Worm (Caenorhabditis elegans) whole organism, L4 larva: ENCODE results near the gene F17E5.2.

ENCODE experiments used
- F26F4.8 ChIP-seq: fragments of 200-800 bp; sonication (Bioruptor generic); conservative IDR thresholded peaks from 2 replicates; pipeline ENCODE4 v1.3.6; 2022; ENCODE audit warnings: missing genetic modification characterization, missing compliant biosample characterization
- R02D3.7 ChIP-seq: fragments of 150-350 bp; sonication (generic microtip); optimal IDR thresholded peaks from 3 replicates; lab custom pipeline; 2014; ENCODE audit warnings: missing biosample characterization, missing genetic modification characterization
- T20F7.1 ChIP-seq: fragments of 200-800 bp; sonication (Bioruptor generic); optimal IDR thresholded peaks from 2 replicates; lab custom pipeline; 2018; ENCODE audit warnings: mild to moderate bottlenecking, missing genetic modification characterization, missing compliant biosample characterization
- Y105C5A.15 ChIP-seq: fragments of 200-800 bp; sonication (Bioruptor generic); IDR thresholded peaks from 2 replicates; pipeline ENCODE4 v1.3.6; 2022; ENCODE audit warnings: missing genetic modification characterization, missing compliant biosample characterization
- Y48G9A.11 ChIP-seq: fragments of 200-800 bp; sonication (Bioruptor generic); IDR thresholded peaks from 2 replicates; pipeline ENCODE4 v1.3.6; 2022; ENCODE audit warnings: missing genetic modification reagents, missing genetic modification characterization, missing compliant biosample characterization
- Y75B8A.6 ChIP-seq: fragments of 200-800 bp; sonication (Bioruptor generic); IDR thresholded peaks from 2 replicates; pipeline ENCODE4 v1.3.6; 2022; ENCODE audit warnings: missing genetic modification reagents, missing genetic modification characterization, missing compliant biosample characterization
- arid-1 ChIP-seq: fragments of 200-800 bp; sonication (Bioruptor generic); conservative IDR thresholded peaks from 2 replicates; pipeline ENCODE4 v1.3.6; 2022; ENCODE audit warnings: missing genetic modification reagents, missing genetic modification characterization, missing compliant biosample characterization
- attf-4 ChIP-seq: sonication (generic microtip); optimal IDR thresholded peaks from 3 replicates; lab custom pipeline; 2017; ENCODE audit warnings: missing biosample characterization, missing genetic modification characterization
- ceh-28 ChIP-seq: fragments of 150-350 bp; optimal IDR thresholded peaks from 2 replicates; lab custom pipeline; 2014; ENCODE audit warnings: missing biosample characterization, missing genetic modification reagents, missing genetic modification characterization
- ceh-82 ChIP-seq: sonication (generic microtip); optimal IDR thresholded peaks from 2 replicates; lab custom pipeline; 2017; ENCODE audit warnings: missing biosample characterization, missing genetic modification characterization
- ctbp-1 ChIP-seq: fragments of 200-800 bp; sonication (Bioruptor generic); IDR thresholded peaks from 2 replicates; pipeline ENCODE4 v1.3.6; 2022; ENCODE audit warnings: missing genetic modification reagents, missing genetic modification characterization, missing compliant biosample characterization
- daf-16 ChIP-seq, 3 experiments: sonication (generic microtip); optimal IDR thresholded peaks; 2 replicates each; lab custom pipeline; 2016 to 2017; ENCODE audit warnings: missing genetic modification characterization in 3 of 3, missing genetic modification reagents in 3 of 3, mild to moderate bottlenecking in 2 of 3, missing compliant biosample characterization in 2 of 3, missing biosample characterization in 1 of 3, moderate library complexity in 1 of 3
- duxl-1 ChIP-seq: sonication (generic microtip); optimal IDR thresholded peaks from 2 replicates; lab custom pipeline; 2016; ENCODE audit warnings: mild to moderate bottlenecking, missing genetic modification characterization, moderate library complexity, missing compliant biosample characterization; ENCODE audit not compliant: poor library complexity
- dve-1 ChIP-seq: sonication (generic microtip); optimal IDR thresholded peaks from 2 replicates; lab custom pipeline; 2017; ENCODE audit warnings: antibody characterized with exemption, mild to moderate bottlenecking, missing genetic modification characterization, missing compliant biosample characterization; ENCODE audit not compliant: insufficient read depth
- egl-27 ChIP-seq: sonication (generic microtip); optimal IDR thresholded peaks from 3 replicates; lab custom pipeline; 2017; ENCODE audit warnings: missing biosample characterization, missing genetic modification reagents, missing genetic modification characterization
- gei-8 ChIP-seq: fragments of 200-800 bp; sonication (Bioruptor generic); optimal IDR thresholded peaks from 2 replicates; lab custom pipeline; 2018; ENCODE audit warnings: mild to moderate bottlenecking, missing genetic modification characterization, missing compliant biosample characterization
- hlh-11 ChIP-seq: fragments of 200-800 bp; sonication (Bioruptor generic); optimal IDR thresholded peaks from 2 replicates; lab custom pipeline; 2018; ENCODE audit warnings: mild to moderate bottlenecking, missing genetic modification characterization, missing compliant biosample characterization
- lir-3 ChIP-seq: sonication (generic microtip); optimal IDR thresholded peaks from 2 replicates; lab custom pipeline; 2016; ENCODE audit warnings: mild to moderate bottlenecking, missing genetic modification characterization, missing compliant biosample characterization
- madf-5 ChIP-seq, 2 experiments: fragments of 200-800 bp; sonication (Bioruptor generic); IDR thresholded peaks; 2 replicates each; pipeline ENCODE4 v1.3.6; 2022; ENCODE audit warnings: missing compliant biosample characterization in 2 of 2, missing genetic modification characterization in 2 of 2
- mdl-1 ChIP-seq, 2 experiments: fragments of 150-350 bp in 1 of 2; sonication (generic microtip) in 1 of 2; optimal IDR thresholded peaks; 2 replicates each; lab custom pipeline; 2014 to 2017; ENCODE audit warnings: missing biosample characterization in 2 of 2, missing genetic modification characterization in 2 of 2
- mdt-29 ChIP-seq: fragments of 200-800 bp; sonication (Bioruptor generic); IDR thresholded peaks from 2 replicates; pipeline ENCODE4 v1.3.6; 2022; ENCODE audit warnings: missing genetic modification reagents, missing genetic modification characterization, missing compliant biosample characterization
- mes-2 ChIP-seq: sonication (generic microtip); optimal IDR thresholded peaks from 2 replicates; lab custom pipeline; 2016; ENCODE audit warnings: missing genotype, mild to moderate bottlenecking, missing genetic modification characterization, missing compliant biosample characterization; ENCODE audit not compliant: poor library complexity, severe bottlenecking
- mxl-2 ChIP-seq: fragments of 200-800 bp; sonication (Bioruptor generic); conservative IDR thresholded peaks from 2 replicates; pipeline ENCODE4 v1.3.6; 2022; ENCODE audit warnings: missing genetic modification reagents, missing genetic modification characterization, missing compliant biosample characterization
- nhr-102 ChIP-seq: sonication (generic microtip); optimal IDR thresholded peaks from 2 replicates; lab custom pipeline; 2016; ENCODE audit warnings: mild to moderate bottlenecking, missing genetic modification characterization, moderate library complexity, missing compliant biosample characterization
- nhr-25 ChIP-seq: sonication (generic microtip); optimal IDR thresholded peaks from 2 replicates; lab custom pipeline; 2017; ENCODE audit warnings: missing genetic modification characterization, mild to moderate bottlenecking, missing compliant biosample characterization, antibody characterized with exemption, moderate library complexity, borderline replicate concordance; ENCODE audit not compliant: insufficient read depth
- nhr-28 ChIP-seq: fragments of 150-350 bp; optimal IDR thresholded peaks from 2 replicates; lab custom pipeline; 2014; ENCODE audit warnings: missing biosample characterization, missing genetic modification characterization
- nhr-48 ChIP-seq: sonication (generic microtip); optimal IDR thresholded peaks from 2 replicates; lab custom pipeline; 2016; ENCODE audit warnings: mild to moderate bottlenecking, missing genetic modification characterization, missing compliant biosample characterization
- nhr-6 ChIP-seq: fragments of 150-350 bp; optimal IDR thresholded peaks from 2 replicates; lab custom pipeline; 2014; ENCODE audit warnings: missing biosample characterization, missing genetic modification characterization
- nhr-76 ChIP-seq: fragments of 150-350 bp; optimal IDR thresholded peaks from 2 replicates; lab custom pipeline; 2014; ENCODE audit warnings: missing biosample characterization, missing genetic modification characterization
- pha-4 ChIP-seq, 2 experiments: fragments of 150-350 bp in 1 of 2; fragments of 200-800 bp in 1 of 2; sonication (Bioruptor generic) in 1 of 2; IDR thresholded peaks in 1 of 2; optimal IDR thresholded peaks in 1 of 2; 2 replicates each; pipeline versions ENCODE4 v1.3.6 to Lab custom; 2014 to 2022; ENCODE audit warnings: missing genetic modification characterization in 2 of 2, missing genetic modification reagents in 2 of 2, missing biosample characterization in 1 of 2, missing compliant biosample characterization in 1 of 2
- php-3 ChIP-seq: fragments of 200-800 bp; sonication (Bioruptor generic); IDR thresholded peaks from 2 replicates; pipeline ENCODE4 v1.3.6; 2022; ENCODE audit warnings: missing genetic modification reagents, missing genetic modification characterization, missing compliant biosample characterization
- pqm-1 ChIP-seq: sonication (generic microtip); optimal IDR thresholded peaks from 2 replicates; lab custom pipeline; 2017; ENCODE audit warnings: missing biosample characterization, missing genetic modification characterization
- rbr-2 ChIP-seq: sonication (generic microtip); optimal IDR thresholded peaks from 2 replicates; lab custom pipeline; 2016; ENCODE audit warnings: missing genotype, missing genetic modification characterization, missing compliant biosample characterization
- sdz-12 ChIP-seq: fragments of 200-800 bp; sonication (Bioruptor generic); optimal IDR thresholded peaks from 2 replicates; lab custom pipeline; 2018; ENCODE audit warnings: mild to moderate bottlenecking, missing genetic modification characterization, missing compliant biosample characterization
- snpc-1.2 ChIP-seq: fragments of 200-800 bp; sonication (Bioruptor generic); IDR thresholded peaks from 2 replicates; pipeline ENCODE4 v1.3.6; 2022; ENCODE audit warnings: missing genetic modification reagents, missing genetic modification characterization, missing compliant biosample characterization
- spr-3 ChIP-seq: fragments of 200-800 bp; sonication (Bioruptor generic); optimal IDR thresholded peaks from 2 replicates; lab custom pipeline; 2018; ENCODE audit warnings: mild to moderate bottlenecking, missing genetic modification characterization, missing compliant biosample characterization
- tag-97 ChIP-seq: fragments of 200-800 bp; sonication (Bioruptor generic); IDR thresholded peaks from 2 replicates; pipeline ENCODE4 v1.3.6; 2022; ENCODE audit warnings: missing genetic modification characterization, missing compliant biosample characterization
- unc-62 ChIP-seq, 3 experiments: fragments of 150-350 bp in 1 of 3; sonication (generic microtip); optimal IDR thresholded peaks in 2 of 3; peaks in 1 of 3; 1 replicate in 1 of 3; 2 replicates in 2 of 3; lab custom pipeline; 2014 to 2017; ENCODE audit warnings: missing biosample characterization in 3 of 3, missing genetic modification characterization in 3 of 3, missing genetic modification reagents in 3 of 3, missing genotype in 1 of 3
- zfp-2 ChIP-seq: sonication (generic microtip); optimal IDR thresholded peaks from 2 replicates; lab custom pipeline; 2016; ENCODE audit warnings: mild to moderate bottlenecking, missing genetic modification characterization, missing compliant biosample characterization

Gene F17E5.2

DNA sequence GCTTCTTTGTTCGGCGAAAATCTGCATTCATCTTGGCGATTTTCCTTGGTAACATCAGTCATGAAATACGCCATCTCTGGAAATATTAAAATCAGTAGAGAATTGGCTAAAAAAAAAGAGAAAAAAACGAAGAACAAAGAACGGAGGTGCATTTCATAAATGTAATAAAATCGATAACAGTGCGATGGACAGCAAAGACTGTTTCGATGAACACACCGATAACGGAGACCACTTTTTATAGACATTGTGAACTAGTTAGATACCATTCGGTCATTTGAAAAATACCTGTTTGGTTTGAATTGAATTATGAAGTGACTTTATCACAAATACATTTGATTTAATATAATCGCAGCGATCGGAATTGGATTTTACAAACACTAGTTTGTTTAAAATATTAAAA lies 41.2 kb upstream of the F17E5.2 start, which contains the start of gene F42F12.4:
Gene F42F12.4 (minus strand): TSS at position 76 of the 400 bp plus-strand sequence.
- no peak for TF ChIP-seq Y48G9A.11 (GFP tag; lab: Robert Waterston, UW)
- TF ChIP-seq snpc-1.2 = no peak
- no peak for TF ChIP-seq mdt-29 (GFP tag; lab: Robert Waterston, UW)
- no peak for TF ChIP-seq R02D3.7 (tag; lab: Kevin White, UChicago)
- no peak for TF ChIP-seq egl-27 (tag; lab: Kevin White, UChicago)
- TF ChIP-seq dve-1 (tag; lab: Kevin White, UChicago) = peak; percentile 26
- peak; percentile 46 for TF ChIP-seq pqm-1 (tag; lab: Kevin White, UChicago)
- no peak for TF ChIP-seq spr-3
- TF ChIP-seq unc-62 (GFP tag; optimal IDR thresholded peaks at IDR 0.05 in 1 of 2; lab: Kevin White, UChicago) = peak in 1 of 2 experiments; percentile 12
- TF ChIP-seq unc-62 (tag; optimal IDR thresholded peaks at IDR 0.05; lab: Kevin White, UChicago) = no peak
- TF ChIP-seq rbr-2 = no peak
- TF ChIP-seq nhr-28 (tag; lab: Kevin White, UChicago) = peak; percentile 51
- no peak for TF ChIP-seq pha-4 (GFP tag; IDR thresholded peaks at IDR 0.05; lab: Robert Waterston, UW)
- TF ChIP-seq pha-4 (tag; optimal IDR thresholded peaks at IDR 0.05; lab: Kevin White, UChicago) = no peak
- no peak for TF ChIP-seq attf-4 (tag; lab: Kevin White, UChicago)
- TF ChIP-seq ceh-82 (tag; lab: Kevin White, UChicago) = no peak
- TF ChIP-seq ctbp-1 = no peak
- no peak for TF ChIP-seq mxl-2
- TF ChIP-seq mdl-1 (tag; optimal IDR thresholded peaks at IDR 0.05; lab: Kevin White, UChicago) = no peak
- no peak for TF ChIP-seq gei-8 (GFP tag; lab: Kevin White, UChicago)
- peak; percentile 0 for TF ChIP-seq hlh-11 (tag; lab: Kevin White, UChicago)
- TF ChIP-seq mes-2 (tag; lab: Kevin White, UChicago) = no peak
- TF ChIP-seq madf-5 (GFP tag; IDR thresholded peaks at IDR 0.05; lab: Robert Waterston, UW) = no peak
- no peak for TF ChIP-seq Y105C5A.15 (GFP tag; lab: Robert Waterston, UW)
- no peak for TF ChIP-seq duxl-1 (tag; lab: Kevin White, UChicago)
- peak; percentile 15; the same call in 1 of the 2 replicates for TF ChIP-seq php-3 (GFP tag; lab: Robert Waterston, UW)
- TF ChIP-seq nhr-102 (tag; lab: Kevin White, UChicago) = no peak
- no peak for TF ChIP-seq F26F4.8 (GFP tag; lab: Robert Waterston, UW)
- no peak for TF ChIP-seq daf-16 (GFP tag; optimal IDR thresholded peaks at IDR 0.05; lab: Kevin White, UChicago)
- peak; percentile 22 for TF ChIP-seq daf-16 (tag; optimal IDR thresholded peaks at IDR 0.05; lab: Kevin White, UChicago)
- peak; percentile 7 for TF ChIP-seq ceh-28 (tag; lab: Kevin White, UChicago)
- no peak for TF ChIP-seq zfp-2 (tag; lab: Kevin White, UChicago)
- no peak for TF ChIP-seq arid-1 (GFP tag; lab: Robert Waterston, UW)

DNA sequence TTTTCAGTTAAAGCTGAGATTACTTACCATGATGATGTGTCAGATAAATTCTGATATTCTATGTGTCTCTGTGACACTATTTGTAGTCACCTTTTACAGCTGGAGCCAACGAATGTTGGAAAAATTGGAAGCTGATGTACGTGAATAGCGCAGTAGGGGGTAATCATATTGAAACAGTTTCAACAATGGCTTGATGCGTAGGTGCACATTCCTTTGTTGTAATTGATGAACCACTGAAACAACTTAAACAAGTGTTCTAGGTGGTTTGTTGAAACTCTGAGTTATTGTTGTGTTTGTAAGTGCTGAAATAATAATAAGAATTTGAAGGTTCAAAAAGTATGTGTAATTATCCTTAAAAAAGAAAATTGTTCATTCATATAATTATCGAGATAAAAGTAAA lies 37.5 kb upstream of the F17E5.2 start, which contains the start of gene nspc-12:
Gene nspc-12 (minus strand): TSS at position 101 of the 400 bp plus-strand sequence.
- TF ChIP-seq nhr-48 (tag; lab: Kevin White, UChicago) (no peak), mes-2 (tag; lab: Kevin White, UChicago) (no peak), nhr-6 (no peak), lir-3 (tag; lab: Kevin White, UChicago) (no peak), Y75B8A.6 (GFP tag; lab: Robert Waterston, UW) (no peak), nhr-76 (no peak), sdz-12 (GFP tag; lab: Kevin White, UChicago) (no peak), ceh-28 (tag; lab: Kevin White, UChicago) (no peak), mdl-1 (tag; optimal IDR thresholded peaks at IDR 0.05; lab: Kevin White, UChicago) (no peak), gei-8 (GFP tag; lab: Kevin White, UChicago) (no peak), tag-97 (GFP tag; lab: Robert Waterston, UW) (no peak), nhr-25 (tag; lab: Kevin White, UChicago) (no peak), T20F7.1 (GFP tag; lab: Kevin White, UChicago) (no peak)
